Worm (Caenorhabditis elegans) whole organism, L4 larva: ENCODE results near the gene sod-4.

ENCODE experiments used
- mep-1 ChIP-seq: fragments of 150-350 bp; sonication (generic microtip); optimal IDR thresholded peaks from 3 replicates; lab custom pipeline; 2014; ENCODE audit warnings: missing biosample characterization, missing genetic modification characterization
- unc-39 ChIP-seq: sonication (generic microtip); optimal IDR thresholded peaks from 2 replicates; lab custom pipeline; 2017; ENCODE audit warnings: missing biosample characterization, missing genetic modification characterization
- zag-1 ChIP-seq: fragments of 150-350 bp; optimal IDR thresholded peaks from 2 replicates; lab custom pipeline; 2014; ENCODE audit warnings: missing biosample characterization, missing genetic modification characterization

ce11 chrIII:9467857-9468256 lies 32.3 kb downstream of the sod-4 start, which contains the start of gene tag-342:
- TF ChIP-seq unc-39 (tag; lab: Kevin White, UChicago) (no peak), mep-1 (tag; lab: Kevin White, UChicago) (no peak), zag-1 (tag; lab: Kevin White, UChicago) (no peak)
